Worm (Caenorhabditis elegans) whole organism, late embryonic: ENCODE measurements around the gene Y6G8.15.
"Not testable (repeated sequence)": the region's sequence is repeated elsewhere in the genome, so short reads cannot be mapped to it uniquely, and the experiment has no call there.

Source experiments
- T23F11.4 ChIP-seq: fragments of 200-800 bp; sonication (Bioruptor generic); optimal IDR thresholded peaks from 2 replicates; lab custom pipeline; 2018; ENCODE audit warnings: mild to moderate bottlenecking, missing genetic modification characterization, missing compliant biosample characterization
- ceh-18 ChIP-seq: sonication (generic microtip); optimal IDR thresholded peaks from 2 replicates; lab custom pipeline; 2016; ENCODE audit warnings: missing genetic modification characterization, missing compliant biosample characterization
- ceh-2 ChIP-seq: sonication (generic microtip); optimal IDR thresholded peaks from 2 replicates; lab custom pipeline; 2016; ENCODE audit warnings: missing genotype, missing genetic modification characterization, missing compliant biosample characterization
- dve-1 ChIP-seq: sonication (generic microtip); optimal IDR thresholded peaks from 2 replicates; lab custom pipeline; 2017; ENCODE audit warnings: antibody characterized with exemption, mild to moderate bottlenecking, missing genetic modification characterization, missing compliant biosample characterization
- lin-11 ChIP-seq: fragments of 200-800 bp; sonication (Bioruptor generic); optimal IDR thresholded peaks from 2 replicates; lab custom pipeline; 2018; ENCODE audit warnings: mild to moderate bottlenecking, missing genetic modification characterization, missing compliant biosample characterization
- madf-2 ChIP-seq: sonication (generic microtip); optimal IDR thresholded peaks from 2 replicates; lab custom pipeline; 2017; ENCODE audit warnings: missing genetic modification characterization, missing compliant biosample characterization
- npax-4 ChIP-seq: sonication (generic microtip); optimal IDR thresholded peaks from 2 replicates; lab custom pipeline; 2016; ENCODE audit warnings: missing genetic modification characterization, missing compliant biosample characterization
- pha-2 ChIP-seq: sonication (generic microtip); optimal IDR thresholded peaks from 2 replicates; lab custom pipeline; 2017; ENCODE audit warnings: mild to moderate bottlenecking, missing genetic modification characterization, missing compliant biosample characterization
- unc-42 ChIP-seq: sonication (generic microtip); optimal IDR thresholded peaks from 2 replicates; lab custom pipeline; 2016; ENCODE audit warnings: missing genotype, missing genetic modification characterization, missing compliant biosample characterization

- TF ChIP-seq pha-2 (tag; lab: Kevin White, UChicago); unc-42; T23F11.4 (GFP tag; lab: Kevin White, UChicago); dve-1 (tag; lab: Kevin White, UChicago); ceh-18; npax-4; madf-2 (tag; lab: Kevin White, UChicago); ceh-2 (tag; lab: Kevin White, UChicago); lin-11 (tag; lab: Kevin White, UChicago): not testable (repeated sequence)
These were observed at the start of gene Y6G8.15 for ce11 chrV:17610503-17610902.
